Comparison of ENCODE assay signal across 3 worm cellular contexts in the genomic region with DNA sequence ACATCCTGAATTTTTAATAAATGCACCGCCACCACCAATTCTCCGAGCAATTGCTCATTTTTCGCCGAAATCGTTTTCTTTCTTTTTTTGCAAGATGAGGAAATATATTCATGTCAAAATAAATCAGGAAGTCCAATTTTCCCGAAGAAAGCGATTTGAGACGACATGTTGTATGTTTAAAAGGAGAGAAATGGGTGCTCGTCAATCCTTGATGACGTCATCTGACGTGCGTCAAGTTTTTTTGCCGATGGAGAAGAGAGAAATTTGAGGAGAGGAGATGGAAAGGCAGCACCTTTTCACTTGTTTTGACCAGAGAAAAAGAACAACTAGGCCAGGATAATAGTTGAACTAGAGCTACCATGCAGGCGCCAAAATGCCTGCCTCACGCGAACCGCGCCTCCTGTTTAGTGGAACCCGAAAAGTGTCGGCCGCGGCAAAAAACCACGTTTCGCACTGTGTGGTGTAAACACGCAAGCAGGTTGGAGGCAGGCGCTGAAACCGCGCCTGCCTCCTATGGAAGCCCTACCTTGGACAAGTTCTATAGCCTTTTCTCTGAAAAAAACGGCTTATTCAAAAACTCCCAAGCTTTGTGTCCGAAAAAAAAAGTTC.
TF ChIP-seq lines count a peak whose summit lies in the region.

No protein-coding gene starts in this region.

TF ChIP-seq in whole organism, L1 larva, 84 proteins besides CTCF, POLR2A, EP300 and RAD21 (continued from another document and continues in another):
- TF ChIP-seq unc-86 (tag; optimal IDR thresholded peaks at IDR 0.05; lab: Kevin White, UChicago) (peak; percentile 65), nhr-85 (tag; lab: Kevin White, UChicago) (no peak), dsc-1 (tag; optimal IDR thresholded peaks at IDR 0.05; lab: Kevin White, UChicago) (no peak), ets-5 (GFP tag; IDR thresholded peaks at IDR 0.05; lab: Robert Waterston, UW) (no peak), efl-1 (optimal IDR thresholded peaks at IDR 0.05; lab: Kevin White, UChicago) (peak in 1 of 2 experiments; percentile 38), efl-1 (GFP tag; optimal IDR thresholded peaks at IDR 0.05 in 1 of 2; lab: Kevin White, UChicago) (peak in 1 of 2 experiments; percentile 90), ztf-11 (tag; optimal IDR thresholded peaks at IDR 0.05; lab: Kevin White, UChicago) (no peak), aly-2 (tag; optimal IDR thresholded peaks at IDR 0.05; lab: Kevin White, UChicago) (no peak), fkh-8 (tag; optimal IDR thresholded peaks at IDR 0.05; lab: Kevin White, UChicago) (peak; percentile 18), rnt-1 (tag; optimal IDR thresholded peaks at IDR 0.05; lab: Kevin White, UChicago) (no peak), pax-3 (tag; optimal IDR thresholded peaks at IDR 0.05; lab: Kevin White, UChicago) (no peak), C34B4.2 (tag; optimal IDR thresholded peaks at IDR 0.05; lab: Kevin White, UChicago) (no peak), elt-3 (tag; optimal IDR thresholded peaks at IDR 0.05; lab: Kevin White, UChicago) (no peak), C16A3.4 (tag; optimal IDR thresholded peaks at IDR 0.05; lab: Kevin White, UChicago) (no peak), sup-37 (GFP tag; optimal IDR thresholded peaks at IDR 0.05; lab: Kevin White, UChicago) (no peak), jun-1 (tag; optimal IDR thresholded peaks at IDR 0.05; lab: Kevin White, UChicago) (no peak), lin-39 (tag; optimal IDR thresholded peaks at IDR 0.05; lab: Kevin White, UChicago) (no peak), egl-13 (tag; optimal IDR thresholded peaks at IDR 0.05; lab: Kevin White, UChicago) (peak; percentile 62), zag-1 (tag; optimal IDR thresholded peaks at IDR 0.05; lab: Kevin White, UChicago) (peak; percentile 19), swsn-7 (tag; optimal IDR thresholded peaks at IDR 0.05; lab: Kevin White, UChicago) (peak; percentile 47), nhr-28 (tag; optimal IDR thresholded peaks at IDR 0.05; lab: Kevin White, UChicago) (no peak), pqm-1 (tag; optimal IDR thresholded peaks at IDR 0.05; lab: Kevin White, UChicago) (no peak), sox-4 (tag; optimal IDR thresholded peaks at IDR 0.05; lab: Kevin White, UChicago) (no peak), ceh-82 (tag; optimal IDR thresholded peaks at IDR 0.05; lab: Kevin White, UChicago) (peak in 2 of 3 experiments; percentile 31 to 50), fkh-10 (GFP tag; optimal IDR thresholded peaks at IDR 0.05; lab: Kevin White, UChicago) (peak; percentile 96), lin-15B (tag; optimal IDR thresholded peaks at IDR 0.05; lab: Kevin White, UChicago) (no peak), aha-1 (tag; optimal IDR thresholded peaks at IDR 0.05; lab: Kevin White, UChicago) (no peak), vab-15 (tag; optimal IDR thresholded peaks at IDR 0.05; lab: Kevin White, UChicago) (no peak), blmp-1 (tag; optimal IDR thresholded peaks at IDR 0.05; lab: Kevin White, UChicago) (no peak), nhr-20 (tag; optimal IDR thresholded peaks at IDR 0.05; lab: Kevin White, UChicago) (no peak), ces-1 (GFP tag; optimal IDR thresholded peaks at IDR 0.05; lab: Kevin White, UChicago) (no peak), mab-9 (GFP tag; IDR thresholded peaks at IDR 0.05; lab: Robert Waterston, UW) (no peak), efl-3 (GFP tag; optimal IDR thresholded peaks at IDR 0.05; lab: Kevin White, UChicago) (no peak), lin-13 (GFP tag; optimal IDR thresholded peaks at IDR 0.05; lab: Kevin White, UChicago) (no peak), hlh-4 (tag; optimal IDR thresholded peaks at IDR 0.05; lab: Kevin White, UChicago) (no peak), unc-30 (tag; optimal IDR thresholded peaks at IDR 0.05; lab: Kevin White, UChicago) (no peak), ceh-90 (tag; optimal IDR thresholded peaks at IDR 0.05; lab: Kevin White, UChicago) (no peak), alr-1 (tag; optimal IDR thresholded peaks at IDR 0.05; lab: Kevin White, UChicago; ENCODE audit: borderline replicate concordance) (no peak), ceh-8 (GFP tag; optimal IDR thresholded peaks at IDR 0.05; lab: Kevin White, UChicago) (peak; percentile 33), dpl-1 (GFP tag; optimal IDR thresholded peaks at IDR 0.05; lab: Kevin White, UChicago) (peak in 1 of 3 experiments; percentile 16), nhr-84 (tag; optimal IDR thresholded peaks at IDR 0.05; lab: Kevin White, UChicago) (no peak), unc-130 (tag; optimal IDR thresholded peaks at IDR 0.05; lab: Kevin White, UChicago) (no peak), nhr-77 (tag; optimal IDR thresholded peaks at IDR 0.05; lab: Kevin White, UChicago) (no peak), irx-1 (tag; optimal IDR thresholded peaks at IDR 0.05; lab: Kevin White, UChicago) (no peak)

TF ChIP-seq in whole organism, L2 larva, 48 proteins besides CTCF, POLR2A, EP300 and RAD21 (continued from another document):
- TF ChIP-seq egl-27 (tag; optimal IDR thresholded peaks at IDR 0.05; lab: Kevin White, UChicago) (peak; percentile 64), blmp-1 (tag; optimal IDR thresholded peaks at IDR 0.05; lab: Kevin White, UChicago; ENCODE audit: insufficient read depth) (no peak), sem-4 (tag; optimal IDR thresholded peaks at IDR 0.05; lab: Kevin White, UChicago) (no peak), elt-1 (tag; optimal IDR thresholded peaks at IDR 0.05; lab: Kevin White, UChicago) (no peak), lin-11 (tag; optimal IDR thresholded peaks at IDR 0.05; lab: Kevin White, UChicago) (peak; percentile 0), unc-39 (tag; optimal IDR thresholded peaks at IDR 0.05; lab: Kevin White, UChicago) (no peak), C34F6.9 (tag; optimal IDR thresholded peaks at IDR 0.05; lab: Kevin White, UChicago) (peak; percentile 62), elt-3 (tag; optimal IDR thresholded peaks at IDR 0.05; lab: Kevin White, UChicago) (no peak), mab-5 (tag; optimal IDR thresholded peaks at IDR 0.05; lab: Kevin White, UChicago) (peak; percentile 75), sma-9 (GFP tag; optimal IDR thresholded peaks at IDR 0.05; lab: Kevin White, UChicago) (peak; percentile 70), sma-9 (tag; optimal IDR thresholded peaks at IDR 0.05; lab: Kevin White, UChicago) (no peak), mdl-1 (tag; optimal IDR thresholded peaks at IDR 0.05; lab: Kevin White, UChicago) (peak in 1 of 2 experiments; percentile 54), unc-55 (GFP tag; optimal IDR thresholded peaks at IDR 0.05; lab: Kevin White, UChicago) (peak; percentile 61), ztf-1 (GFP tag; conservative IDR thresholded peaks at IDR 0.05; lab: Robert Waterston, UW) (no peak), nhr-237 (tag; optimal IDR thresholded peaks at IDR 0.05; lab: Kevin White, UChicago) (no peak), nhr-129 (tag; optimal IDR thresholded peaks at IDR 0.05; lab: Kevin White, UChicago) (peak; percentile 59), lin-13 (GFP tag; optimal IDR thresholded peaks at IDR 0.05; lab: Kevin White, UChicago) (peak; percentile 25), nhr-25 (tag; optimal IDR thresholded peaks at IDR 0.05; lab: Kevin White, UChicago) (no peak), lin-39 (tag; optimal IDR thresholded peaks at IDR 0.05; lab: Kevin White, UChicago) (no peak), gmeb-1 (tag; optimal IDR thresholded peaks at IDR 0.05; lab: Kevin White, UChicago) (no peak), dmd-4 (tag; optimal IDR thresholded peaks at IDR 0.05; lab: Kevin White, UChicago) (no peak), nhr-77 (tag; optimal IDR thresholded peaks at IDR 0.05; lab: Kevin White, UChicago) (no peak), nhr-10 (tag; optimal IDR thresholded peaks at IDR 0.05; lab: Kevin White, UChicago) (no peak), lsy-2 (tag; optimal IDR thresholded peaks at IDR 0.05; lab: Kevin White, UChicago) (peak in 1 of 2 experiments; percentile 65), F13H6.1 (tag; optimal IDR thresholded peaks at IDR 0.05; lab: Kevin White, UChicago) (peak; percentile 64), nhr-11 (tag; optimal IDR thresholded peaks at IDR 0.05; lab: Kevin White, UChicago) (no peak), ceh-82 (tag; optimal IDR thresholded peaks at IDR 0.05; lab: Kevin White, UChicago) (no peak)
TF ChIP-seq in whole organism, L2 larva: peak in this region for 15.

TF ChIP-seq in whole organism, L4 larva, 104 proteins besides CTCF, POLR2A, EP300 and RAD21 (continued from another document):
- TF ChIP-seq lin-15B (tag; optimal IDR thresholded peaks at IDR 0.05; lab: Kevin White, UChicago) (no peak), vab-7 (GFP tag; IDR thresholded peaks at IDR 0.05; lab: Robert Waterston, UW) (peak; percentile 43; the same call in 1 of the 2 replicates), daf-8 (GFP tag; IDR thresholded peaks at IDR 0.05; lab: Robert Waterston, UW) (no peak), lim-7 (GFP tag; IDR thresholded peaks at IDR 0.05; lab: Robert Waterston, UW) (no peak), saeg-2 (GFP tag; IDR thresholded peaks at IDR 0.05; lab: Robert Waterston, UW) (no peak), set-16 (GFP tag; IDR thresholded peaks at IDR 0.05; lab: Robert Waterston, UW) (0 out of 2 replicates have a peak, but pooled peaks have one; percentile 23), lir-3 (tag; optimal IDR thresholded peaks at IDR 0.05; lab: Kevin White, UChicago) (no peak), fkh-10 (GFP tag; optimal IDR thresholded peaks at IDR 0.05; lab: Kevin White, UChicago) (peak; percentile 84), gei-8 (GFP tag; optimal IDR thresholded peaks at IDR 0.05; lab: Kevin White, UChicago) (peak; percentile 22), ceh-20 (GFP tag; IDR thresholded peaks at IDR 0.05; lab: Robert Waterston, UW) (peak; percentile 96), nhr-111 (GFP tag; optimal IDR thresholded peaks at IDR 0.05; lab: Kevin White, UChicago) (no peak), mep-1 (tag; optimal IDR thresholded peaks at IDR 0.05; lab: Kevin White, UChicago) (peak; percentile 71), nhr-41 (GFP tag; IDR thresholded peaks at IDR 0.05; lab: Robert Waterston, UW) (no peak), madf-9 (GFP tag; conservative IDR thresholded peaks at IDR 0.05; lab: Robert Waterston, UW) (no peak), attf-4 (tag; optimal IDR thresholded peaks at IDR 0.05; lab: Kevin White, UChicago) (no peak), egl-43 (GFP tag; IDR thresholded peaks at IDR 0.05; lab: Robert Waterston, UW) (no peak), jun-1 (tag; optimal IDR thresholded peaks at IDR 0.05; lab: Kevin White, UChicago) (no peak), nhr-11 (tag; optimal IDR thresholded peaks at IDR 0.05; lab: Kevin White, UChicago) (peak; percentile 44), ZK546.5 (tag; optimal IDR thresholded peaks at IDR 0.05; lab: Kevin White, UChicago) (no peak), hmg-1.1 (GFP tag; IDR thresholded peaks at IDR 0.05; lab: Robert Waterston, UW) (0 out of 2 replicates have a peak, but pooled peaks have one; percentile 11), hlh-11 (tag; optimal IDR thresholded peaks at IDR 0.05; lab: Kevin White, UChicago) (peak; percentile 48), F10B5.3 (tag; optimal IDR thresholded peaks at IDR 0.05; lab: Kevin White, UChicago) (no peak), arid-1 (GFP tag; conservative IDR thresholded peaks at IDR 0.05; lab: Robert Waterston, UW) (no peak), snpc-4 (tag; optimal IDR thresholded peaks at IDR 0.05; lab: Kevin White, UChicago) (no peak), duxl-1 (tag; optimal IDR thresholded peaks at IDR 0.05; lab: Kevin White, UChicago; ENCODE audit: poor library complexity) (no peak), hif-1 (tag; optimal IDR thresholded peaks at IDR 0.05; lab: Kevin White, UChicago) (peak in 1 of 2 experiments; percentile 18), cey-2 (tag; optimal IDR thresholded peaks at IDR 0.05; lab: Kevin White, UChicago; ENCODE audit: borderline replicate concordance, insufficient read depth) (no peak)
